Fruit fly (Drosophila melanogaster): ENCODE results near the gene CG16711.
A peak's percentile ranks its signal among the peaks of the same experiment; 100 is the strongest.

The CG16711 gene

dm6 chr3L:9675528-9675963 lies 28.6 kb upstream of the CG16711 start (continued):
- TF ChIP-seq PHDP (tag; optimal IDR thresholded peaks at IDR 0.05) (peak; percentile 10), corto (GFP tag; optimal IDR thresholded peaks at IDR 0.05) (peak; percentile 55), Drgx (GFP tag; IDR thresholded peaks at IDR 0.05) (peak; percentile 73), eve (GFP tag; optimal IDR thresholded peaks at IDR 0.05) (peak in 1 of 2 experiments; percentile 23), kni (GFP tag; optimal IDR thresholded peaks at IDR 0.05) (no peak), CG10543 (GFP tag; optimal IDR thresholded peaks at IDR 0.05) (peak; percentile 66), CG4424 (GFP tag; optimal IDR thresholded peaks at IDR 0.05) (no peak), CG3838 (GFP tag; optimal IDR thresholded peaks at IDR 0.05) (no peak), ap (GFP tag; IDR thresholded peaks at IDR 0.05) (no peak), Hmr (GFP tag; optimal IDR thresholded peaks at IDR 0.05) (peak; percentile 19), CG14667 (GFP tag; IDR thresholded peaks at IDR 0.05) (no peak), crp (GFP tag; optimal IDR thresholded peaks at IDR 0.05) (peak in 1 of 2 experiments; percentile 81), salm (tag; optimal IDR thresholded peaks at IDR 0.05) (peak; percentile 22), CG8924 (tag; optimal IDR thresholded peaks at IDR 0.05) (peak; percentile 23), Aef1 (GFP tag; IDR thresholded peaks at IDR 0.05) (peak; percentile 19; the same call in 1 of the 3 replicates), lmd (GFP tag; IDR thresholded peaks at IDR 0.05) (no peak), Xbp1 (GFP tag; optimal IDR thresholded peaks at IDR 0.05) (no peak), sqz (GFP tag; optimal IDR thresholded peaks at IDR 0.05) (peak; percentile 90), bsh (GFP tag; optimal IDR thresholded peaks at IDR 0.05) (no peak), Chrac-16 (GFP tag; optimal IDR thresholded peaks at IDR 0.05) (no peak), dysf (GFP tag; IDR thresholded peaks at IDR 0.05) (no peak), Hr51 (GFP tag; optimal IDR thresholded peaks at IDR 0.05) (no peak), cg (GFP tag; optimal IDR thresholded peaks at IDR 0.05) (no peak), zen2 (GFP tag; IDR thresholded peaks at IDR 0.05; ENCODE audit: partially characterized antibody) (peak; percentile 67; the same call in 2 of the 3 replicates), sens-2 (GFP tag; IDR thresholded peaks at IDR 0.05) (no peak), CG8478 (optimal IDR thresholded peaks at IDR 0.05) (no peak), Hr3 (GFP tag; optimal IDR thresholded peaks at IDR 0.05) (no peak), CG15269 (tag; optimal IDR thresholded peaks at IDR 0.05) (peak; percentile 47), hbn (GFP tag; IDR thresholded peaks at IDR 0.05; ENCODE audit: partially characterized antibody) (peak; percentile 51), Hr39 (optimal IDR thresholded peaks at IDR 0.05) (no peak), CG10209 (GFP tag; optimal IDR thresholded peaks at IDR 0.05) (no peak), HLHmδ (GFP tag; optimal IDR thresholded peaks at IDR 0.05) (no peak), CG2678 (tag; optimal IDR thresholded peaks at IDR 0.05) (peak; percentile 12), CG13296 (GFP tag; optimal IDR thresholded peaks at IDR 0.05) (peak; percentile 46), Dll (GFP tag; IDR thresholded peaks at IDR 0.05; ENCODE audit: partially characterized antibody) (peak; percentile 64), sd (tag; optimal IDR thresholded peaks at IDR 0.05) (peak; percentile 25), chinmo (GFP tag; IDR thresholded peaks at IDR 0.05; ENCODE audit: partially characterized antibody) (peak; percentile 77; the same call in 1 of the 4 replicates), abd-A (tag; optimal IDR thresholded peaks at IDR 0.05) (peak; percentile 92), Atf6 (GFP tag; IDR thresholded peaks at IDR 0.05) (0 out of 2 replicates have a peak, but pooled peaks have one; percentile 48), Scr (GFP tag; IDR thresholded peaks at IDR 0.05; ENCODE audit: partially characterized antibody) (0 out of 2 replicates have a peak, but pooled peaks have one; percentile 20), gro (GFP tag; optimal IDR thresholded peaks at IDR 0.05) (peak; percentile 8), sna (GFP tag; IDR thresholded peaks at IDR 0.05; ENCODE audit: partially characterized antibody) (peak; percentile 59; the same call in 1 of the 2 replicates), Pdp1 (GFP tag; optimal IDR thresholded peaks at IDR 0.05) (no peak), Rx (GFP tag; IDR thresholded peaks at IDR 0.05) (no peak), Fer1 (GFP tag; optimal IDR thresholded peaks at IDR 0.05) (peak; percentile 49)

Data from whole organism, embryonic.